Worm (Caenorhabditis elegans) whole organism, late embryonic: ENCODE results near the gene mua-6.

Source experiments
- ceh-19 ChIP-seq: fragments of 200-800 bp; sonication (Bioruptor generic); optimal IDR thresholded peaks from 2 replicates; lab custom pipeline; 2018; ENCODE audit warnings: mild to moderate bottlenecking, missing genetic modification characterization, missing compliant biosample characterization
- ceh-34 ChIP-seq: sonication (generic microtip); optimal IDR thresholded peaks from 2 replicates; lab custom pipeline; 2016; ENCODE audit warnings: mild to moderate bottlenecking, missing genetic modification characterization, missing compliant biosample characterization
- ceh-48 ChIP-seq: sonication (generic microtip); optimal IDR thresholded peaks from 2 replicates; lab custom pipeline; 2016; ENCODE audit warnings: missing genetic modification characterization, inconsistent platforms, missing compliant biosample characterization
- dve-1 ChIP-seq: sonication (generic microtip); optimal IDR thresholded peaks from 2 replicates; lab custom pipeline; 2017; ENCODE audit warnings: antibody characterized with exemption, mild to moderate bottlenecking, missing genetic modification characterization, missing compliant biosample characterization
- elt-2 ChIP-seq: sonication (generic microtip); optimal IDR thresholded peaks from 2 replicates; lab custom pipeline; 2016; ENCODE audit warnings: missing genetic modification reagents, missing genetic modification characterization, missing compliant biosample characterization
- nfya-1 ChIP-seq: sonication (generic microtip); optimal IDR thresholded peaks from 2 replicates; lab custom pipeline; 2017; ENCODE audit warnings: missing genetic modification characterization, mild to moderate bottlenecking, missing compliant biosample characterization, antibody characterized with exemption, moderate library complexity

ce11 chrX:16265636-16266384 lies at the start of gene mua-6:
- TF ChIP-seq ceh-48 (tag; lab: Kevin White, UChicago) (no peak), ceh-34 (tag; lab: Kevin White, UChicago) (no peak), dve-1 (tag; lab: Kevin White, UChicago) (no peak), nfya-1 (no peak), elt-2 (tag; lab: Kevin White, UChicago) (no peak), ceh-19 (GFP tag; lab: Kevin White, UChicago) (no peak)
